Worm (Caenorhabditis elegans) whole organism, mixed stage, embryonic: ENCODE data around the gene cpt-4.

Source experiments
- M03D4.4 ChIP-seq: sonication (generic microtip); optimal IDR thresholded peaks from 2 replicates; lab custom pipeline; 2017; ENCODE audit warnings: mild to moderate bottlenecking, missing genetic modification characterization, missing compliant biosample characterization
- bed-3 ChIP-seq: fragments of 200-800 bp; sonication (Bioruptor generic); optimal IDR thresholded peaks from 3 replicates; lab custom pipeline; 2018; ENCODE audit warnings: mild to moderate bottlenecking, missing genetic modification characterization, moderate library complexity, missing compliant biosample characterization
- blmp-1 ChIP-seq: fragments of 150-350 bp; optimal IDR thresholded peaks from 2 replicates; lab custom pipeline; 2014; ENCODE audit warnings: missing biosample characterization, missing genetic modification characterization
- ceh-39 ChIP-seq: fragments of 150-350 bp; optimal IDR thresholded peaks from 2 replicates; lab custom pipeline; 2014; ENCODE audit warnings: missing biosample characterization, missing genetic modification characterization
- ceh-43 ChIP-seq: fragments of 200-800 bp; sonication (Bioruptor generic); optimal IDR thresholded peaks from 2 replicates; lab custom pipeline; 2018; ENCODE audit warnings: mild to moderate bottlenecking, missing genetic modification characterization, moderate library complexity, missing compliant biosample characterization
- ceh-83 ChIP-seq: fragments of 200-800 bp; sonication (Bioruptor generic); optimal IDR thresholded peaks from 2 replicates; lab custom pipeline; 2018; ENCODE audit warnings: mild to moderate bottlenecking, missing genetic modification characterization, missing compliant biosample characterization
- ces-1 ChIP-seq: fragments of 150-350 bp; optimal IDR thresholded peaks from 2 replicates; lab custom pipeline; 2014; ENCODE audit warnings: missing biosample characterization, missing genetic modification reagents, missing genetic modification characterization
- cnd-1 ChIP-seq: fragments of 200-800 bp; sonication (Bioruptor generic); optimal IDR thresholded peaks from 2 replicates; lab custom pipeline; 2018; ENCODE audit warnings: mild to moderate bottlenecking, missing genetic modification characterization, missing compliant biosample characterization
- drap-1 ChIP-seq: fragments of 200-800 bp; sonication (Bioruptor generic); optimal IDR thresholded peaks from 3 replicates; lab custom pipeline; 2018; ENCODE audit warnings: mild to moderate bottlenecking, missing genetic modification characterization, missing compliant biosample characterization
- elt-1 ChIP-seq: sonication (generic microtip); optimal IDR thresholded peaks from 2 replicates; lab custom pipeline; 2017; ENCODE audit warnings: missing genetic modification characterization, mild to moderate bottlenecking, missing compliant biosample characterization, antibody characterized with exemption, moderate library complexity, borderline replicate concordance; ENCODE audit not compliant: insufficient read depth
- elt-3 ChIP-seq: fragments of 150-350 bp; optimal IDR thresholded peaks from 2 replicates; lab custom pipeline; 2014; ENCODE audit warnings: missing biosample characterization, missing genetic modification characterization
- flh-1 ChIP-seq: fragments of 200-800 bp; sonication (Bioruptor generic); optimal IDR thresholded peaks from 2 replicates; lab custom pipeline; 2018; ENCODE audit warnings: mild to moderate bottlenecking, missing genetic modification characterization, moderate library complexity, missing compliant biosample characterization
- ham-2 ChIP-seq: fragments of 200-800 bp; sonication (Bioruptor generic); optimal IDR thresholded peaks from 2 replicates; lab custom pipeline; 2018; ENCODE audit warnings: mild to moderate bottlenecking, missing genetic modification characterization, missing compliant biosample characterization
- hlh-1 ChIP-seq: fragments of 150-350 bp; optimal IDR thresholded peaks from 2 replicates; lab custom pipeline; 2014; ENCODE audit warnings: missing biosample characterization, missing genetic modification reagents, missing genetic modification characterization
- lin-32 ChIP-seq: fragments of 200-800 bp; sonication (Bioruptor generic); optimal IDR thresholded peaks from 2 replicates; lab custom pipeline; 2018; ENCODE audit warnings: mild to moderate bottlenecking, missing genetic modification characterization, missing compliant biosample characterization
- lsy-2 ChIP-seq: fragments of 150-350 bp; optimal IDR thresholded peaks from 2 replicates; lab custom pipeline; 2014; ENCODE audit warnings: missing biosample characterization, missing genetic modification characterization
- mab-5 ChIP-seq: fragments of 150-350 bp; optimal IDR thresholded peaks from 2 replicates; lab custom pipeline; 2014; ENCODE audit warnings: missing biosample characterization, missing genetic modification characterization
- mep-1 ChIP-seq: fragments of 150-350 bp; optimal IDR thresholded peaks from 2 replicates; lab custom pipeline; 2017; ENCODE audit warnings: missing biosample characterization, missing genetic modification reagents, missing genetic modification characterization, inconsistent platforms
- mls-2 ChIP-seq: sonication (generic microtip); optimal IDR thresholded peaks from 2 replicates; lab custom pipeline; 2016; ENCODE audit warnings: mild to moderate bottlenecking, missing genetic modification characterization, moderate library complexity, missing compliant biosample characterization
- nhr-12 ChIP-seq: fragments of 150-350 bp; optimal IDR thresholded peaks from 2 replicates; lab custom pipeline; 2014; ENCODE audit warnings: missing biosample characterization, missing genetic modification characterization
- nhr-2 ChIP-seq: fragments of 150-350 bp; optimal IDR thresholded peaks from 2 replicates; lab custom pipeline; 2014; ENCODE audit warnings: missing biosample characterization, missing genetic modification characterization
- nhr-237 ChIP-seq: fragments of 150-350 bp; optimal IDR thresholded peaks from 2 replicates; lab custom pipeline; 2014; ENCODE audit warnings: missing biosample characterization, missing genetic modification characterization
- nhr-28 ChIP-seq: fragments of 150-350 bp; optimal IDR thresholded peaks from 2 replicates; lab custom pipeline; 2014; ENCODE audit warnings: missing biosample characterization, missing genetic modification characterization
- nhr-76 ChIP-seq: sonication (generic microtip); optimal IDR thresholded peaks from 2 replicates; lab custom pipeline; 2017; ENCODE audit warnings: missing biosample characterization, missing genetic modification characterization
- pha-4 ChIP-seq: fragments of 150-350 bp; optimal IDR thresholded peaks from 2 replicates; lab custom pipeline; 2018; ENCODE audit warnings: missing biosample characterization, missing genetic modification reagents, missing genetic modification characterization
- sem-2 ChIP-seq: fragments of 200-800 bp; sonication (Bioruptor generic); optimal IDR thresholded peaks from 2 replicates; lab custom pipeline; 2018; ENCODE audit warnings: mild to moderate bottlenecking, missing genetic modification characterization, missing compliant biosample characterization
- snpc-4 ChIP-seq: fragments of 150-350 bp; optimal IDR thresholded peaks from 2 replicates; lab custom pipeline; 2014; ENCODE audit warnings: missing biosample characterization, missing genetic modification characterization
- sptf-1 ChIP-seq: sonication (generic microtip); optimal IDR thresholded peaks from 2 replicates; lab custom pipeline; 2017; ENCODE audit warnings: mild to moderate bottlenecking, missing genetic modification characterization, moderate library complexity, missing compliant biosample characterization
- tbx-8 ChIP-seq: fragments of 200-800 bp; sonication (Bioruptor generic); optimal IDR thresholded peaks from 2 replicates; lab custom pipeline; 2018; ENCODE audit warnings: mild to moderate bottlenecking, missing genetic modification characterization, moderate library complexity, missing compliant biosample characterization
- unc-120 ChIP-seq: sonication (generic microtip); optimal IDR thresholded peaks from 2 replicates; lab custom pipeline; 2017; ENCODE audit warnings: missing genetic modification characterization, missing compliant biosample characterization; ENCODE audit not compliant: poor library complexity, severe bottlenecking
- unc-39 ChIP-seq: fragments of 150-350 bp; optimal IDR thresholded peaks from 2 replicates; lab custom pipeline; 2014; ENCODE audit warnings: missing biosample characterization, missing genetic modification characterization
- unc-62 ChIP-seq: fragments of 150-350 bp; optimal IDR thresholded peaks from 2 replicates; lab custom pipeline; 2014; ENCODE audit warnings: missing biosample characterization, missing genetic modification reagents, missing genetic modification characterization
- zip-8 ChIP-seq: fragments of 150-350 bp; optimal IDR thresholded peaks from 2 replicates; lab custom pipeline; 2014; ENCODE audit warnings: missing biosample characterization, missing genetic modification characterization
- ztf-11 ChIP-seq: fragments of 150-350 bp; optimal IDR thresholded peaks from 2 replicates; lab custom pipeline; 2014; ENCODE audit warnings: missing biosample characterization, missing genetic modification characterization

cpt-4 gene

ce11 chrV:5012193-5012853 lies 15.2 kb downstream of the cpt-4 start, which contains the start of gene srr-6:
Gene srr-6, plus strand, starts transcription at chrV:5012803.
- TF ChIP-seq lin-32 (no peak), elt-1 (tag; lab: Kevin White, UChicago) (no peak), elt-3 (tag; lab: Kevin White, UChicago) (no peak), ztf-11 (tag; lab: Kevin White, UChicago) (no peak), nhr-237 (no peak), drap-1 (GFP tag; lab: Kevin White, UChicago) (no peak)

ce11 chrV:5001386-5001785 lies 26.1 kb downstream of the cpt-4 start, which contains the start of gene srr-8:
Gene srr-8, plus strand, starts transcription at chrV:5001686.
- TF ChIP-seq ceh-39 (no peak), unc-39 (tag; lab: Kevin White, UChicago) (no peak), ceh-43 (GFP tag; lab: Kevin White, UChicago) (no peak), nhr-76 (tag; lab: Kevin White, UChicago) (no peak), drap-1 (GFP tag; lab: Kevin White, UChicago) (no peak), nhr-12 (tag; lab: Kevin White, UChicago) (no peak)
- TF ChIP-seq, all 35 proteins: peak for 0

- TF ChIP-seq flh-1 (GFP tag; lab: Kevin White, UChicago): no peak
- TF ChIP-seq ham-2 (GFP tag; lab: Kevin White, UChicago): no peak
- TF ChIP-seq ztf-11 (tag; lab: Kevin White, UChicago): no peak
- no peak for TF ChIP-seq ceh-43 (GFP tag; lab: Kevin White, UChicago)
- no peak for TF ChIP-seq sptf-1
- no peak for TF ChIP-seq blmp-1 (tag; lab: Kevin White, UChicago)
- no peak for TF ChIP-seq M03D4.4 (tag; lab: Kevin White, UChicago)
- TF ChIP-seq nhr-28 (tag; lab: Kevin White, UChicago): no peak
- TF ChIP-seq nhr-2: no peak
- no peak for TF ChIP-seq nhr-76 (tag; lab: Kevin White, UChicago)
- no peak for TF ChIP-seq unc-62 (GFP tag; lab: Kevin White, UChicago)
- no peak for TF ChIP-seq ceh-83 (GFP tag; lab: Kevin White, UChicago)
- no peak for TF ChIP-seq unc-120 (tag; lab: Kevin White, UChicago)
- TF ChIP-seq mep-1 (tag; lab: Kevin White, UChicago): no peak
- TF ChIP-seq mls-2 (tag; lab: Kevin White, UChicago): no peak
- TF ChIP-seq hlh-1 (tag; lab: Kevin White, UChicago): no peak
- no peak for TF ChIP-seq ces-1 (GFP tag; lab: Kevin White, UChicago)
- TF ChIP-seq nhr-237: no peak
- no peak for TF ChIP-seq tbx-8 (GFP tag; lab: Kevin White, UChicago)
- TF ChIP-seq unc-39 (tag; lab: Kevin White, UChicago): no peak
Observed at ce11 chrV:5000406-5000805, 27.1 kb downstream of the cpt-4 start, which contains the start of gene ugt-7. Gene ugt-7, minus strand, starts transcription at chrV:5000566.

ce11 chrV:4995155-4995554 lies 32.4 kb downstream of the cpt-4 start, which contains the start of gene ncx-9:
Gene ncx-9, minus strand, starts transcription at chrV:4995255.
- TF ChIP-seq mep-1 (tag; lab: Kevin White, UChicago) (no peak), zip-8 (tag; lab: Kevin White, UChicago) (no peak), unc-120 (tag; lab: Kevin White, UChicago) (no peak), mls-2 (tag; lab: Kevin White, UChicago) (no peak), nhr-237 (no peak), lsy-2 (tag; lab: Kevin White, UChicago) (no peak), bed-3 (GFP tag; lab: Kevin White, UChicago) (no peak), ces-1 (GFP tag; lab: Kevin White, UChicago) (no peak), sptf-1 (no peak), nhr-2 (no peak), blmp-1 (tag; lab: Kevin White, UChicago) (no peak), snpc-4 (tag; lab: Kevin White, UChicago) (no peak)

ce11 chrV:4987097-4987496 lies 40.4 kb downstream of the cpt-4 start, which contains the start of gene ncx-8:
Gene ncx-8, minus strand, starts transcription at chrV:4987197.
- TF ChIP-seq ceh-39 (no peak), cnd-1 (no peak), lsy-2 (tag; lab: Kevin White, UChicago) (no peak), unc-39 (tag; lab: Kevin White, UChicago) (no peak), unc-120 (tag; lab: Kevin White, UChicago) (no peak), elt-1 (tag; lab: Kevin White, UChicago) (no peak), nhr-237 (no peak), nhr-12 (tag; lab: Kevin White, UChicago) (no peak), mab-5 (tag; lab: Kevin White, UChicago) (no peak), tbx-8 (GFP tag; lab: Kevin White, UChicago) (no peak), ham-2 (GFP tag; lab: Kevin White, UChicago) (no peak), nhr-28 (tag; lab: Kevin White, UChicago) (no peak), ceh-83 (GFP tag; lab: Kevin White, UChicago) (no peak), mls-2 (tag; lab: Kevin White, UChicago) (no peak), sem-2 (no peak), pha-4 (tag; lab: Kevin White, UChicago) (no peak)
